Worm (Caenorhabditis elegans) whole organism, mixed stage, embryonic: Measurements from ENCODE around the gene nspg-6.

Experiments used
- blmp-1 ChIP-seq: fragments of 150-350 bp; optimal IDR thresholded peaks from 2 replicates; lab custom pipeline; 2014; ENCODE audit warnings: missing biosample characterization, missing genetic modification characterization
- ceh-43 ChIP-seq: fragments of 200-800 bp; sonication (Bioruptor generic); optimal IDR thresholded peaks from 2 replicates; lab custom pipeline; 2018; ENCODE audit warnings: mild to moderate bottlenecking, missing genetic modification characterization, moderate library complexity, missing compliant biosample characterization
- elt-3 ChIP-seq: fragments of 150-350 bp; optimal IDR thresholded peaks from 2 replicates; lab custom pipeline; 2014; ENCODE audit warnings: missing biosample characterization, missing genetic modification characterization
- ham-2 ChIP-seq: fragments of 200-800 bp; sonication (Bioruptor generic); optimal IDR thresholded peaks from 2 replicates; lab custom pipeline; 2018; ENCODE audit warnings: mild to moderate bottlenecking, missing genetic modification characterization, missing compliant biosample characterization
- lin-13 ChIP-seq: fragments of 150-350 bp; optimal IDR thresholded peaks from 2 replicates; lab custom pipeline; 2014; ENCODE audit warnings: missing biosample characterization, missing genetic modification characterization
- snpc-4 ChIP-seq: fragments of 150-350 bp; optimal IDR thresholded peaks from 2 replicates; lab custom pipeline; 2014; ENCODE audit warnings: missing biosample characterization, missing genetic modification characterization
- unc-39 ChIP-seq: fragments of 150-350 bp; optimal IDR thresholded peaks from 2 replicates; lab custom pipeline; 2014; ENCODE audit warnings: missing biosample characterization, missing genetic modification characterization
- unc-62 ChIP-seq: fragments of 150-350 bp; optimal IDR thresholded peaks from 2 replicates; lab custom pipeline; 2014; ENCODE audit warnings: missing biosample characterization, missing genetic modification reagents, missing genetic modification characterization

DNA sequence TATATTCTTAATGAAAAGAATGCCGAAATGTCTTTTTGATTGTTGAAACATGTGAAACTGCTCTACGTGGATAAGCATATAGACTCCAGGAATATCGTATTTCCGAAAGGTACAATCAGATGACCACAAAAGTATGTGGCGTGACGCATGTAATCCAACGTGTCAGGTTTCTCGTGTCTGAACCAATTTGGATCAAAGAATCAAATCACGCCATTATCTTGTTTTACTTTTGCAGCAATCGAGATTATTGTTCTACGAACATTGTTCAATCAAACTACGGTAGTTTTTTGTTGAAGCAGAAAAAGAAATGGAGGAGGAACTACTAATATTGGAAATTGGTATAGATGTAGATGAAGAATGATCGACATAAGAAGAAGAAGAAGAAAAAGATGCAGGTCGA is 41.1 kb downstream of the nspg-6 start:
- TF ChIP-seq snpc-4 (tag; lab: Kevin White, UChicago) (no peak), elt-3 (no peak), lin-13 (tag; lab: Kevin White, UChicago) (no peak), ham-2 (no peak), blmp-1 (tag; lab: Kevin White, UChicago) (no peak), unc-62 (no peak), ceh-43 (GFP tag; lab: Kevin White, UChicago) (no peak), unc-39 (no peak)
